Worm (Caenorhabditis elegans) whole organism, L1 larva: ENCODE data around the gene twk-12.

Experiments
- C16A3.4 ChIP-seq: fragments of 150-350 bp; optimal IDR thresholded peaks from 2 replicates; lab custom pipeline; 2014; ENCODE audit warnings: missing biosample characterization, missing genetic modification characterization
- F16B12.6 ChIP-seq: fragments of 150-350 bp; optimal IDR thresholded peaks from 2 replicates; lab custom pipeline; 2014; ENCODE audit warnings: missing biosample characterization, missing genetic modification characterization
- aha-1 ChIP-seq: fragments of 150-350 bp; optimal IDR thresholded peaks from 2 replicates; lab custom pipeline; 2014; ENCODE audit warnings: missing biosample characterization, missing genetic modification characterization
- aly-2 ChIP-seq: fragments of 150-350 bp; optimal IDR thresholded peaks from 2 replicates; lab custom pipeline; 2014; ENCODE audit warnings: missing biosample characterization, missing genetic modification characterization
- ama-1 ChIP-seq: fragments of 150-350 bp; optimal IDR thresholded peaks from 2 replicates; lab custom pipeline; 2014
- ceh-8 ChIP-seq: fragments of 200-800 bp; sonication (Bioruptor generic); optimal IDR thresholded peaks from 2 replicates; lab custom pipeline; 2018; ENCODE audit warnings: mild to moderate bottlenecking, missing genetic modification characterization, moderate library complexity, missing compliant biosample characterization
- dpl-1 ChIP-seq, 3 experiments: fragments of 150-350 bp in 2 of 3; sonication (generic microtip) in 1 of 3; optimal IDR thresholded peaks; 2 replicates each; lab custom pipeline; 2014 to 2017; ENCODE audit warnings: missing biosample characterization in 3 of 3, missing genetic modification characterization in 3 of 3, missing genetic modification reagents in 3 of 3
- fkh-4 ChIP-seq: sonication (generic microtip); optimal IDR thresholded peaks from 2 replicates; lab custom pipeline; 2016; ENCODE audit warnings: missing compliant biosample characterization, missing genetic modification characterization, borderline replicate concordance
- hlh-17 ChIP-seq: fragments of 200-800 bp; sonication (Bioruptor generic); optimal IDR thresholded peaks from 2 replicates; lab custom pipeline; 2018; ENCODE audit warnings: missing genetic modification characterization, mild to moderate bottlenecking, missing compliant biosample characterization, moderate library complexity, borderline replicate concordance
- irx-1 ChIP-seq: sonication (generic microtip); optimal IDR thresholded peaks from 2 replicates; lab custom pipeline; 2016; ENCODE audit warnings: missing genetic modification characterization, missing compliant biosample characterization
- isw-1 ChIP-seq: fragments of 200-800 bp; sonication (Bioruptor generic); IDR thresholded peaks from 2 replicates; pipeline ENCODE4 v1.3.6; 2022; ENCODE audit warnings: missing genetic modification characterization, missing compliant biosample characterization
- lin-15B ChIP-seq: fragments of 150-350 bp; sonication (generic microtip); optimal IDR thresholded peaks from 3 replicates; lab custom pipeline; 2014; ENCODE audit warnings: missing biosample characterization, missing genetic modification characterization
- lir-3 ChIP-seq: sonication (generic microtip); optimal IDR thresholded peaks from 2 replicates; lab custom pipeline; 2016; ENCODE audit warnings: mild to moderate bottlenecking, missing genetic modification characterization, moderate library complexity, missing compliant biosample characterization; ENCODE audit not compliant: poor library complexity
- mab-9 ChIP-seq: fragments of 200-800 bp; sonication (Bioruptor generic); IDR thresholded peaks from 2 replicates; pipeline ENCODE4 v1.3.6; 2022; ENCODE audit warnings: missing genetic modification reagents, missing genetic modification characterization, missing compliant biosample characterization
- mef-2 ChIP-seq: fragments of 150-350 bp; optimal IDR thresholded peaks from 2 replicates; lab custom pipeline; 2014; ENCODE audit warnings: missing biosample characterization, missing genetic modification characterization
- nhr-12 ChIP-seq: sonication (generic microtip); optimal IDR thresholded peaks from 2 replicates; lab custom pipeline; 2017; ENCODE audit warnings: missing biosample characterization, missing genetic modification characterization
- nhr-19 ChIP-seq: fragments of 200-800 bp; sonication (Bioruptor generic); conservative IDR thresholded peaks from 2 replicates; pipeline ENCODE4 v1.3.6; 2022; ENCODE audit warnings: missing genetic modification characterization, missing compliant biosample characterization
- nhr-20 ChIP-seq: sonication (generic microtip); optimal IDR thresholded peaks from 2 replicates; lab custom pipeline; 2016; ENCODE audit warnings: mild to moderate bottlenecking, missing genetic modification characterization, missing compliant biosample characterization
- nhr-237 ChIP-seq: fragments of 150-350 bp; optimal IDR thresholded peaks from 2 replicates; lab custom pipeline; 2014; ENCODE audit warnings: missing biosample characterization, missing genetic modification characterization
- nhr-71 ChIP-seq: sonication (generic microtip); optimal IDR thresholded peaks from 2 replicates; lab custom pipeline; 2016; ENCODE audit warnings: mild to moderate bottlenecking, missing genetic modification characterization, moderate library complexity, missing compliant biosample characterization
- nhr-77 ChIP-seq: fragments of 150-350 bp; optimal IDR thresholded peaks from 2 replicates; lab custom pipeline; 2014; ENCODE audit warnings: missing biosample characterization, missing genetic modification characterization
- pag-3 ChIP-seq: sonication (generic microtip); optimal IDR thresholded peaks from 2 replicates; lab custom pipeline; 2017; ENCODE audit warnings: missing genetic modification characterization, mild to moderate bottlenecking, missing compliant biosample characterization, antibody characterized with exemption, borderline replicate concordance; ENCODE audit not compliant: insufficient read depth
- pqm-1 ChIP-seq: sonication (generic microtip); optimal IDR thresholded peaks from 3 replicates; lab custom pipeline; 2017; ENCODE audit warnings: missing biosample characterization, missing genetic modification characterization
- skn-1 ChIP-seq: fragments of 150-350 bp; optimal IDR thresholded peaks from 2 replicates; lab custom pipeline; 2014; ENCODE audit warnings: missing biosample characterization, missing genetic modification characterization
- snpc-4 ChIP-seq: fragments of 150-350 bp; optimal IDR thresholded peaks from 2 replicates; lab custom pipeline; 2014; ENCODE audit warnings: missing biosample characterization, missing genetic modification characterization
- snu-23 ChIP-seq: sonication (generic microtip); optimal IDR thresholded peaks from 2 replicates; lab custom pipeline; 2016; ENCODE audit warnings: missing genetic modification characterization, missing compliant biosample characterization
- sox-4 ChIP-seq: sonication (generic microtip); optimal IDR thresholded peaks from 2 replicates; lab custom pipeline; 2016; ENCODE audit warnings: missing genetic modification characterization, missing compliant biosample characterization
- swsn-7 ChIP-seq: sonication (generic microtip); optimal IDR thresholded peaks from 2 replicates; lab custom pipeline; 2016; ENCODE audit warnings: missing genetic modification characterization, missing compliant biosample characterization
- unc-62 ChIP-seq: fragments of 150-350 bp; optimal IDR thresholded peaks from 2 replicates; lab custom pipeline; 2014; ENCODE audit warnings: missing biosample characterization, missing genetic modification reagents, missing genetic modification characterization
- unc-98 ChIP-seq: fragments of 200-800 bp; sonication (Bioruptor generic); IDR thresholded peaks from 2 replicates; pipeline ENCODE4 v1.3.6; 2022; ENCODE audit warnings: missing genetic modification characterization, missing compliant biosample characterization
- vab-15 ChIP-seq: sonication (generic microtip); optimal IDR thresholded peaks from 2 replicates; lab custom pipeline; 2017; ENCODE audit warnings: missing genotype, mild to moderate bottlenecking, missing genetic modification characterization, missing compliant biosample characterization
- zag-1 ChIP-seq: fragments of 150-350 bp; optimal IDR thresholded peaks from 2 replicates; lab custom pipeline; 2014; ENCODE audit warnings: missing biosample characterization, missing genetic modification characterization

twk-12 gene

ce11 chrV:10719833-10720170 is 52.4 kb downstream of the twk-12 start (continued):
- TF ChIP-seq fkh-4 (tag; lab: Kevin White, UChicago) (no peak), vab-15 (tag; lab: Kevin White, UChicago) (peak; percentile 71), lir-3 (tag; lab: Kevin White, UChicago) (peak; percentile 82), nhr-71 (tag; lab: Kevin White, UChicago) (peak; percentile 92), nhr-77 (no peak), unc-98 (GFP tag; lab: Robert Waterston, UW) (no peak), nhr-12 (tag; lab: Kevin White, UChicago) (no peak), irx-1 (tag; lab: Kevin White, UChicago) (peak; percentile 64), C16A3.4 (peak; percentile 85), skn-1 (tag; lab: Kevin White, UChicago) (peak; percentile 36), aly-2 (no peak), zag-1 (tag; lab: Kevin White, UChicago) (no peak), mab-9 (no peak), dpl-1 (GFP tag; optimal IDR thresholded peaks at IDR 0.05; lab: Kevin White, UChicago) (peak; percentile 29 to 63 (median 30)), snu-23 (peak; percentile 85), pag-3 (tag; lab: Kevin White, UChicago) (no peak), F16B12.6 (tag; lab: Kevin White, UChicago) (no peak), lin-15B (tag; lab: Kevin White, UChicago) (no peak), ama-1 (lab: Kevin White, UChicago) (peak; percentile 64), mef-2 (tag; lab: Kevin White, UChicago) (no peak), swsn-7 (peak; percentile 50), sox-4 (tag; lab: Kevin White, UChicago) (peak; percentile 72), nhr-19 (GFP tag; lab: Robert Waterston, UW) (peak; percentile 80), isw-1 (GFP tag; lab: Robert Waterston, UW) (no peak), ceh-8 (no peak), snpc-4 (tag; lab: Kevin White, UChicago) (peak; percentile 66), nhr-20 (tag; lab: Kevin White, UChicago) (peak; percentile 96), pqm-1 (tag; lab: Kevin White, UChicago) (no peak), hlh-17 (GFP tag; lab: Kevin White, UChicago) (no peak), unc-62 (GFP tag; lab: Kevin White, UChicago) (no peak), nhr-237 (tag; lab: Kevin White, UChicago) (no peak)

- no peak for TF ChIP-seq aha-1
- TF ChIP-seq pqm-1 (tag; lab: Kevin White, UChicago) = no peak
- TF ChIP-seq, all 84 proteins: peak for 0
These were observed 53.0 kb downstream of the twk-12 start for ce11 chrV:10720303-10720847.
